Worm (Caenorhabditis elegans) whole organism, young adult: ENCODE results near the gene rhy-1.
A peak's percentile ranks its signal among the peaks of the same experiment; 100 is the strongest.

Experiments
- attf-5 ChIP-seq: fragments of 200-800 bp; sonication (Bioruptor generic); optimal IDR thresholded peaks from 2 replicates; lab custom pipeline; 2018; ENCODE audit warnings: mild to moderate bottlenecking, missing genetic modification characterization, missing compliant biosample characterization
- ceh-100 ChIP-seq: fragments of 200-800 bp; sonication (Bioruptor generic); IDR thresholded peaks from 2 replicates; pipeline ENCODE4 v1.3.6; 2022; ENCODE audit warnings: missing genetic modification reagents, missing genetic modification characterization, missing compliant biosample characterization
- egl-44 ChIP-seq: fragments of 200-800 bp; sonication (Bioruptor generic); IDR thresholded peaks from 2 replicates; pipeline ENCODE4 v1.3.6; 2022; ENCODE audit warnings: missing genetic modification reagents, missing genetic modification characterization, missing compliant biosample characterization
- fkh-3 ChIP-seq: sonication (generic microtip); optimal IDR thresholded peaks from 2 replicates; lab custom pipeline; 2016; ENCODE audit warnings: mild to moderate bottlenecking, missing genetic modification characterization, missing compliant biosample characterization
- madf-6 ChIP-seq: fragments of 200-800 bp; sonication (Bioruptor generic); IDR thresholded peaks from 2 replicates; pipeline ENCODE4 v1.3.6; 2022; ENCODE audit warnings: missing genetic modification reagents, missing genetic modification characterization, missing compliant biosample characterization
- pha-4 ChIP-seq: fragments of 150-350 bp; sonication (generic microtip); optimal IDR thresholded peaks from 2 replicates; lab custom pipeline; 2014; ENCODE audit warnings: missing biosample characterization, missing genetic modification reagents, missing genetic modification characterization
- unc-62 ChIP-seq: fragments of 150-350 bp; optimal IDR thresholded peaks from 2 replicates; lab custom pipeline; 2014; ENCODE audit warnings: missing biosample characterization, missing genetic modification reagents, missing genetic modification characterization
- ztf-22 ChIP-seq: fragments of 200-800 bp; sonication (Bioruptor generic); optimal IDR thresholded peaks from 2 replicates; lab custom pipeline; 2018; ENCODE audit warnings: mild to moderate bottlenecking, missing genetic modification characterization, moderate library complexity, missing compliant biosample characterization
- ztf-28 ChIP-seq: fragments of 200-800 bp; sonication (Bioruptor generic); IDR thresholded peaks from 2 replicates; pipeline ENCODE4 v1.3.6; 2022; ENCODE audit warnings: missing genetic modification reagents, missing genetic modification characterization, missing compliant biosample characterization

- no peak for TF ChIP-seq ztf-28 (GFP tag; lab: Robert Waterston, UW)
- peak; percentile 69 for TF ChIP-seq attf-5 (GFP tag; lab: Kevin White, UChicago)
- TF ChIP-seq egl-44 (GFP tag; lab: Robert Waterston, UW), result no peak
- TF ChIP-seq pha-4 (tag; lab: Kevin White, UChicago), result no peak
- no peak for TF ChIP-seq ceh-100 (GFP tag; lab: Robert Waterston, UW)
- TF ChIP-seq madf-6 (GFP tag; lab: Robert Waterston, UW), result no peak
- no peak for TF ChIP-seq fkh-3 (tag; lab: Kevin White, UChicago)
- TF ChIP-seq unc-62, result peak; percentile 37
- TF ChIP-seq ztf-22 (GFP tag; lab: Kevin White, UChicago), result no peak
Measured at ce11 chrII:9112851-9113250, 48.3 kb upstream of the rhy-1 start, which contains the start of gene jun-1.
